Worm (Caenorhabditis elegans) whole organism, early embryonic: ENCODE results near the gene nhr-210.

Source experiments
- B0310.2 ChIP-seq: sonication (generic microtip); optimal IDR thresholded peaks from 2 replicates; lab custom pipeline; 2016; ENCODE audit warnings: mild to moderate bottlenecking, missing genetic modification characterization, missing compliant biosample characterization
- F13C5.2 ChIP-seq: sonication (generic microtip); optimal IDR thresholded peaks from 2 replicates; lab custom pipeline; 2017; ENCODE audit warnings: mild to moderate bottlenecking, missing genetic modification characterization, inconsistent platforms, missing compliant biosample characterization
- aly-1 ChIP-seq: sonication (generic microtip); optimal IDR thresholded peaks from 2 replicates; lab custom pipeline; 2016; ENCODE audit warnings: missing genetic modification characterization, missing compliant biosample characterization
- ama-1 ChIP-seq: fragments of 150-350 bp; optimal IDR thresholded peaks from 2 replicates; lab custom pipeline; 2014
- ceh-13 ChIP-seq: fragments of 200-800 bp; sonication (Bioruptor generic); optimal IDR thresholded peaks from 2 replicates; lab custom pipeline; 2018; ENCODE audit warnings: mild to moderate bottlenecking, missing genetic modification characterization, missing compliant biosample characterization
- ceh-36 ChIP-seq: sonication (generic microtip); optimal IDR thresholded peaks from 2 replicates; lab custom pipeline; 2016; ENCODE audit warnings: missing genetic modification characterization, inconsistent platforms, missing compliant biosample characterization
- ets-7 ChIP-seq: sonication (generic microtip); optimal IDR thresholded peaks from 2 replicates; lab custom pipeline; 2016; ENCODE audit warnings: missing genotype, missing genetic modification characterization, missing compliant biosample characterization
- flt-1 ChIP-seq: fragments of 200-800 bp; sonication (Bioruptor generic); IDR thresholded peaks from 2 replicates; pipeline ENCODE4 v1.3.6; 2022; ENCODE audit warnings: missing genetic modification characterization, missing compliant biosample characterization
- hmbx-1 ChIP-seq: sonication (generic microtip); optimal IDR thresholded peaks from 2 replicates; lab custom pipeline; 2016; ENCODE audit warnings: mild to moderate bottlenecking, missing genetic modification characterization, missing compliant biosample characterization
- hmg-4 ChIP-seq: fragments of 200-800 bp; sonication (Bioruptor generic); optimal IDR thresholded peaks from 2 replicates; lab custom pipeline; 2018; ENCODE audit warnings: mild to moderate bottlenecking, missing genetic modification characterization, missing compliant biosample characterization
- hnd-1 ChIP-seq: sonication (generic microtip); optimal IDR thresholded peaks from 2 replicates; lab custom pipeline; 2016; ENCODE audit warnings: missing genetic modification characterization, missing compliant biosample characterization
- pes-1 ChIP-seq: fragments of 200-800 bp; sonication (Bioruptor generic); IDR thresholded peaks from 2 replicates; pipeline ENCODE4 v1.3.6; 2022; ENCODE audit warnings: missing genetic modification reagents, missing genetic modification characterization, missing compliant biosample characterization
- scrt-1 ChIP-seq: fragments of 200-800 bp; sonication (Bioruptor generic); IDR thresholded peaks from 2 replicates; pipeline ENCODE4 v1.3.6; 2022; ENCODE audit warnings: missing genetic modification characterization, missing compliant biosample characterization
- sea-1 ChIP-seq: fragments of 200-800 bp; sonication (Bioruptor generic); conservative IDR thresholded peaks from 2 replicates; pipeline ENCODE4 v1.3.6; 2022; ENCODE audit warnings: missing genetic modification characterization, missing compliant biosample characterization
- tbx-11 ChIP-seq: fragments of 200-800 bp; sonication (Bioruptor generic); IDR thresholded peaks from 2 replicates; pipeline ENCODE4 v1.3.6; 2022; ENCODE audit warnings: missing genetic modification characterization, missing compliant biosample characterization
- tbx-37 ChIP-seq: fragments of 200-800 bp; sonication (Bioruptor generic); conservative IDR thresholded peaks from 2 replicates; pipeline ENCODE4 v1.3.6; 2022; ENCODE audit warnings: missing genetic modification reagents, missing genetic modification characterization, missing compliant biosample characterization
- tra-4 ChIP-seq: sonication (generic microtip); optimal IDR thresholded peaks from 2 replicates; lab custom pipeline; 2017; ENCODE audit warnings: missing genetic modification characterization, missing compliant biosample characterization

Gene nhr-210

DNA sequence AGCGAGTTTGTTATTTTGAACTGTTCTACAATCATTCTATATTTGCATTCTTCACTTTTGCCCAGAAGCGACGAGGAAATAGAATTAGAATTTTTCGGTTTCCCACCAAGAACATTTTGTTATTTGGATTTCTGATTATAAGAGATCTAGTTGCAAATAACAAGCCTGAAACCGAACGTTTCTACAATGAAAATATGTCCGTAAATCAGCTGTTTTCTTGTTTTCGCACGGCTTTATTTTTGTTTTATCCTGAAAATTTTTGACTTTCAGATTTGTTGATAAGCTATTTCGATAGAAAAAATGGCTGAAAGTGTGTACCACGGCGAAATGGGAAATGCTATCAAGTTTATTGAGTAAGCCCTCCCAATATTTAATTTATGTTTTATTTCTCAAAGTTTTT is 8.3 kb upstream of the nhr-210 start, which contains the start of gene srw-108:
TSS of gene srw-108 (plus strand) at position 301 of the 400 bp plus-strand sequence.
- TF ChIP-seq sea-1 (GFP tag; lab: Robert Waterston, UW) (no peak), flt-1 (GFP tag; lab: Robert Waterston, UW) (no peak), ama-1 (lab: Kevin White, UChicago) (no peak), hmbx-1 (no peak), B0310.2 (tag; lab: Kevin White, UChicago) (no peak), tra-4 (tag; lab: Kevin White, UChicago) (no peak), hnd-1 (tag; lab: Kevin White, UChicago) (no peak), F13C5.2 (tag; lab: Kevin White, UChicago) (no peak), hmg-4 (GFP tag; lab: Kevin White, UChicago) (no peak), pes-1 (GFP tag; lab: Robert Waterston, UW) (no peak), aly-1 (tag; lab: Kevin White, UChicago) (no peak), scrt-1 (GFP tag; lab: Robert Waterston, UW) (no peak), ets-7 (tag; lab: Kevin White, UChicago) (no peak), tbx-11 (no peak), tbx-37 (GFP tag; lab: Robert Waterston, UW) (no peak), ceh-36 (tag; lab: Kevin White, UChicago) (no peak), ceh-13 (GFP tag; lab: Kevin White, UChicago) (no peak)

DNA sequence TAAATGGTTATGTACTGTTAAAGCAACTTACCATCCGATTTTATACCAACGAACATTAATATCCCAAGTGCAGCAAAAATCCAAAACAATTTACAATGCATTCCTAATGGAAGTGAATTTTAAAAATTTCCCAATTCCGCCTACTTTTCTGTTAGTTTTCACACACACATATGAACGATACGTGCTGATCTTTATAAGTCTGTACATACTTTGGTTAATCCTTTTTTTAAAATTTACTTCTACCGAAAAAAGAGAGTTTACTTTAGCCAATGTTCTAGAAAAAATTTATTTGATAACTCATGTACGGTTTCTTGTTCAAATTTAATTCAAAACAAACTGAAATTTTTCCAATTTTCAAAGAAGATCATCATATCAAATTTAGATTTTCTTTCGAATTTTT is 5.7 kb upstream of the nhr-210 start, which contains the start of gene R11G11.16:
TSS of gene R11G11.16 (minus strand) at position 101 of the 400 bp plus-strand sequence.
- TF ChIP-seq tra-4 (tag; lab: Kevin White, UChicago): no peak

- TF ChIP-seq tbx-11 (no peak), hmbx-1 (no peak), flt-1 (GFP tag; lab: Robert Waterston, UW) (no peak), hmg-4 (GFP tag; lab: Kevin White, UChicago) (no peak), sea-1 (GFP tag; lab: Robert Waterston, UW) (no peak), pes-1 (GFP tag; lab: Robert Waterston, UW) (no peak), ceh-36 (tag; lab: Kevin White, UChicago) (no peak), ets-7 (tag; lab: Kevin White, UChicago) (no peak), aly-1 (tag; lab: Kevin White, UChicago) (no peak), B0310.2 (tag; lab: Kevin White, UChicago) (no peak), tra-4 (tag; lab: Kevin White, UChicago) (no peak), scrt-1 (GFP tag; lab: Robert Waterston, UW) (no peak), hnd-1 (tag; lab: Kevin White, UChicago) (no peak), tbx-37 (GFP tag; lab: Robert Waterston, UW) (no peak), ama-1 (lab: Kevin White, UChicago) (no peak), F13C5.2 (tag; lab: Kevin White, UChicago) (no peak), ceh-13 (GFP tag; lab: Kevin White, UChicago) (no peak)
Observed at ce11 chrV:524058-524457, 4.7 kb upstream of the nhr-210 start, which contains the start of gene lipl-3. Gene lipl-3 (minus strand): TSS chrV:524218.

DNA sequence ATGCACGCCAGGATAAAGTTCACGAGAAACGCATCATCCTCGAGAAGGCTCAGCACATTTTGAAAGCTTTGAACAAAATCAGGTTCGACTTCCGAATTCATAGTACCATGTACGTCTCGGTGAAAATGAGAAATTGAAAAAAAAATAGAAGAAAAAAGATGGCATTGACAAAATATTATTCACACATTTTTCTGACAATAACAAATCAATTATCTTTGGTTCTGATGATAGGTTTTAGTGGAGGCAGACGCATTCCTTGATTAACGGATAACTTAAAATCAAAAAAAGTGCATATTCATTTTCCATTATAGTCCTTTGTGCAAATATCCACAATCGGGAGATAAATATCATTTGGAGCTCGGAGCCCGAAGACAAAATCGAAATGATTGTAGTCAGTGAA is 2.2 kb upstream of the nhr-210 start, which contains the start of gene srw-107:
TSS of gene srw-107 (minus strand) at position 101 of the 400 bp plus-strand sequence.
- TF ChIP-seq ama-1 (lab: Kevin White, UChicago) (no peak), ceh-36 (tag; lab: Kevin White, UChicago) (no peak), hnd-1 (tag; lab: Kevin White, UChicago) (no peak), flt-1 (GFP tag; lab: Robert Waterston, UW) (no peak), F13C5.2 (tag; lab: Kevin White, UChicago) (no peak), hmg-4 (GFP tag; lab: Kevin White, UChicago) (no peak), sea-1 (GFP tag; lab: Robert Waterston, UW) (no peak), B0310.2 (tag; lab: Kevin White, UChicago) (no peak), ceh-13 (GFP tag; lab: Kevin White, UChicago) (no peak), tbx-11 (no peak), hmbx-1 (no peak), pes-1 (GFP tag; lab: Robert Waterston, UW) (no peak), tbx-37 (GFP tag; lab: Robert Waterston, UW) (no peak), tra-4 (tag; lab: Kevin White, UChicago) (no peak), aly-1 (tag; lab: Kevin White, UChicago) (no peak), scrt-1 (GFP tag; lab: Robert Waterston, UW) (no peak), ets-7 (tag; lab: Kevin White, UChicago) (no peak)

ce11 chrV:512420-512819 is 6.9 kb downstream of the nhr-210 start, which contains the start of gene srh-37:
Gene srh-37 (minus strand): TSS chrV:512520.
- TF ChIP-seq B0310.2 (tag; lab: Kevin White, UChicago): no peak
- TF ChIP-seq hmbx-1: no peak
- TF ChIP-seq scrt-1 (GFP tag; lab: Robert Waterston, UW): no peak
- no peak for TF ChIP-seq ceh-13 (GFP tag; lab: Kevin White, UChicago)
- TF ChIP-seq hmg-4 (GFP tag; lab: Kevin White, UChicago): no peak
- TF ChIP-seq flt-1 (GFP tag; lab: Robert Waterston, UW): no peak
- TF ChIP-seq F13C5.2 (tag; lab: Kevin White, UChicago): no peak
- no peak for TF ChIP-seq tbx-11
- no peak for TF ChIP-seq ceh-36 (tag; lab: Kevin White, UChicago)
- no peak for TF ChIP-seq ets-7 (tag; lab: Kevin White, UChicago)
- no peak for TF ChIP-seq aly-1 (tag; lab: Kevin White, UChicago)
- no peak for TF ChIP-seq ama-1 (lab: Kevin White, UChicago)
- TF ChIP-seq sea-1 (GFP tag; lab: Robert Waterston, UW): no peak

ce11 chrV:505191-505590 is 14.2 kb downstream of the nhr-210 start, which contains the start of gene srlf-19:
Gene srlf-19 (plus strand): TSS chrV:505491.
- no peak for TF ChIP-seq sea-1 (GFP tag; lab: Robert Waterston, UW)

- TF ChIP-seq scrt-1 (GFP tag; lab: Robert Waterston, UW): no peak
- TF ChIP-seq tbx-37 (GFP tag; lab: Robert Waterston, UW): no peak
Observed at ce11 chrV:503728-504127, 15.6 kb downstream of the nhr-210 start, which contains the start of gene srlf-35. Gene srlf-35 (plus strand): TSS chrV:504028.
